Fruit fly (Drosophila melanogaster) whole organism, embryonic: Measurements from ENCODE around the gene Eip93F.

Experiments used
- Aef1 ChIP-seq: fragments of 200-800 bp; sonication (Bioruptor generic); IDR thresholded peaks from 3 replicates; pipeline ENCODE4 v1.3.6; 2022; ENCODE audit warnings: missing biosample characterization, missing genetic modification characterization
- CG11456 ChIP-seq: fragments of 200-800 bp; sonication (Bioruptor generic); IDR thresholded peaks from 3 replicates; pipeline ENCODE4 v1.3.6; 2022; ENCODE audit warnings: missing biosample characterization, missing genetic modification characterization
- CG12219 ChIP-seq: fragments of 200-800 bp; sonication (Bioruptor generic); optimal IDR thresholded peaks from 3 replicates; lab custom pipeline; 2018; ENCODE audit warnings: missing biosample characterization, mild to moderate bottlenecking, missing genetic modification characterization
- CG12299 ChIP-seq: fragments of 200-800 bp; sonication (Bioruptor generic); optimal IDR thresholded peaks from 2 replicates; lab custom pipeline; 2018; ENCODE audit warnings: missing biosample characterization, mild to moderate bottlenecking, missing genetic modification characterization
- CG13424 ChIP-seq: fragments of 200-800 bp; sonication (Bioruptor generic); optimal IDR thresholded peaks from 2 replicates; lab custom pipeline; 2019; ENCODE audit warnings: missing biosample characterization, mild to moderate bottlenecking, missing genetic modification characterization, moderate library complexity
- CG14710 ChIP-seq: fragments of 200-800 bp; sonication (Bioruptor generic); optimal IDR thresholded peaks from 3 replicates; lab custom pipeline; 2019; ENCODE audit warnings: missing biosample characterization, mild to moderate bottlenecking, missing genetic modification characterization, moderate library complexity
- CG15269 ChIP-seq: fragments of 200-800 bp; sonication (Bioruptor generic); optimal IDR thresholded peaks from 2 replicates; lab custom pipeline; 2018; ENCODE audit warnings: missing biosample characterization, mild to moderate bottlenecking, missing genetic modification characterization, moderate library complexity
- CG15514 ChIP-seq: fragments of 200-800 bp; sonication (Bioruptor generic); optimal IDR thresholded peaks from 3 replicates; lab custom pipeline; 2017; ENCODE audit warnings: missing biosample characterization, missing genetic modification characterization, mild to moderate bottlenecking, moderate library complexity, missing genetic modification reagents
- CG1603 ChIP-seq: fragments of 200-800 bp; sonication (Bioruptor generic); optimal IDR thresholded peaks from 2 replicates; lab custom pipeline; 2019; ENCODE audit warnings: missing biosample characterization, mild to moderate bottlenecking, missing genetic modification characterization, moderate library complexity
- CG16863 ChIP-seq: fragments of 200-800 bp; sonication (Bioruptor generic); optimal IDR thresholded peaks from 3 replicates; lab custom pipeline; 2016; ENCODE audit warnings: missing biosample characterization, missing genetic modification characterization
- CG17361 ChIP-seq: fragments of 200-800 bp; sonication (Bioruptor generic); IDR thresholded peaks from 3 replicates; pipeline ENCODE4 v1.3.6; 2022; ENCODE audit warnings: missing biosample characterization, missing genetic modification characterization
- CG17802 ChIP-seq: fragments of 200-800 bp; sonication (Bioruptor generic); optimal IDR thresholded peaks from 2 replicates; lab custom pipeline; 2018; ENCODE audit warnings: missing biosample characterization, mild to moderate bottlenecking, missing genetic modification characterization, moderate library complexity
- CG2712 ChIP-seq: fragments of 200-800 bp; optimal IDR thresholded peaks from 3 replicates; lab custom pipeline; 2019; ENCODE audit warnings: missing biosample characterization, mild to moderate bottlenecking, missing genetic modification characterization, moderate library complexity
- CG3065 ChIP-seq: fragments of 200-800 bp; sonication (Bioruptor generic); optimal IDR thresholded peaks from 2 replicates; lab custom pipeline; 2016; ENCODE audit warnings: missing biosample characterization, missing genetic modification characterization
- CG32772 ChIP-seq: fragments of 200-800 bp; sonication (Bioruptor generic); IDR thresholded peaks from 2 replicates; pipeline ENCODE4 v1.3.6; 2022; ENCODE audit warnings: missing biosample characterization, missing genetic modification characterization
- CG5180 ChIP-seq: fragments of 200-800 bp; sonication (Bioruptor generic); optimal IDR thresholded peaks from 3 replicates; lab custom pipeline; 2017; ENCODE audit warnings: missing biosample characterization, missing genetic modification characterization, mild to moderate bottlenecking, moderate library complexity, missing genetic modification reagents
- CG6683 ChIP-seq: fragments of 200-800 bp; sonication (Bioruptor generic); optimal IDR thresholded peaks from 2 replicates; lab custom pipeline; 2017; ENCODE audit warnings: missing biosample characterization, mild to moderate bottlenecking, missing genetic modification characterization, missing genetic modification reagents
- CG8290 ChIP-seq, 3 experiments: fragments of 200-800 bp; sonication (Bioruptor generic); optimal IDR thresholded peaks; 2 replicates each; lab custom pipeline; 2016 to 2019; ENCODE audit warnings: missing biosample characterization in 3 of 3, missing genetic modification characterization in 3 of 3, mild to moderate bottlenecking in 2 of 3, moderate library complexity in 1 of 3
- CG9437 ChIP-seq: fragments of 200-800 bp; sonication (Bioruptor generic); optimal IDR thresholded peaks from 2 replicates; lab custom pipeline; 2018; ENCODE audit warnings: missing biosample characterization, mild to moderate bottlenecking, missing genetic modification characterization
- CrebB ChIP-seq: fragments of 200-800 bp; sonication (Bioruptor generic); optimal IDR thresholded peaks from 3 replicates; lab custom pipeline; 2018; ENCODE audit warnings: missing biosample characterization, mild to moderate bottlenecking, missing genetic modification characterization
- Dad ChIP-seq: fragments of 200-800 bp; sonication (Bioruptor generic); optimal IDR thresholded peaks from 3 replicates; lab custom pipeline; 2016; ENCODE audit warnings: missing biosample characterization, missing genetic modification characterization
- Dref ChIP-seq: fragments of 200-800 bp; sonication (Bioruptor generic); IDR thresholded peaks from 2 replicates; pipeline ENCODE4 v1.3.6; 2022; ENCODE audit warnings: missing biosample characterization, missing genetic modification characterization
- Ets97D ChIP-seq: fragments of 200-800 bp; sonication (Bioruptor generic); optimal IDR thresholded peaks from 3 replicates; lab custom pipeline; 2016; ENCODE audit warnings: missing biosample characterization, missing genetic modification characterization
- H15 ChIP-seq: fragments of 200-800 bp; sonication (Bioruptor generic); IDR thresholded peaks from 3 replicates; pipeline ENCODE4 v1.3.6; 2022; ENCODE audit warnings: missing biosample characterization, missing genetic modification characterization
- HLH3B ChIP-seq: fragments of 200-800 bp; sonication (Bioruptor generic); IDR thresholded peaks from 2 replicates; pipeline ENCODE4 v1.3.6; 2022; ENCODE audit warnings: missing biosample characterization, missing genetic modification characterization
- Ravus ChIP-seq: fragments of 200-800 bp; sonication (Bioruptor generic); IDR thresholded peaks from 2 replicates; pipeline ENCODE4 v1.3.6; 2022; ENCODE audit warnings: missing biosample characterization, missing genetic modification characterization
- Sry-β ChIP-seq: fragments of 200-800 bp; sonication (Bioruptor generic); optimal IDR thresholded peaks from 2 replicates; lab custom pipeline; 2018; ENCODE audit warnings: missing biosample characterization, mild to moderate bottlenecking, missing genetic modification characterization, moderate library complexity
- abd-A ChIP-seq: fragments of 200-800 bp; sonication (Bioruptor generic); optimal IDR thresholded peaks from 3 replicates; lab custom pipeline; 2019; ENCODE audit warnings: missing biosample characterization, mild to moderate bottlenecking, missing genetic modification characterization, moderate library complexity
- ac ChIP-seq: fragments of 200-800 bp; sonication (Bioruptor generic); optimal IDR thresholded peaks from 3 replicates; lab custom pipeline; 2017; ENCODE audit warnings: missing biosample characterization, mild to moderate bottlenecking, missing genetic modification characterization
- ase ChIP-seq: fragments of 200-800 bp; sonication (Bioruptor generic); IDR thresholded peaks from 3 replicates; pipeline ENCODE4 v1.3.6; 2022; ENCODE audit warnings: missing biosample characterization, missing genetic modification characterization
- cas ChIP-seq: fragments of 200-800 bp; sonication (Bioruptor generic); IDR thresholded peaks from 2 replicates; pipeline ENCODE4 v1.3.6; 2022; ENCODE audit warnings: missing biosample characterization, missing genetic modification characterization
- crp ChIP-seq, 2 experiments: fragments of 200-800 bp; sonication (Bioruptor generic); optimal IDR thresholded peaks; 2 replicates in 1 of 2; 3 replicates in 1 of 2; lab custom pipeline; 2017; ENCODE audit warnings: missing biosample characterization in 2 of 2, missing genetic modification characterization in 2 of 2, mild to moderate bottlenecking in 1 of 2, moderate library complexity in 1 of 2
- emc ChIP-seq: fragments of 200-800 bp; sonication (Bioruptor generic); optimal IDR thresholded peaks from 2 replicates; lab custom pipeline; 2016; ENCODE audit warnings: missing biosample characterization, missing genetic modification characterization
- ewg ChIP-seq: fragments of 200-800 bp; sonication (Bioruptor generic); optimal IDR thresholded peaks from 3 replicates; lab custom pipeline; 2017; ENCODE audit warnings: mild to moderate bottlenecking, missing biosample characterization, missing genetic modification reagents, missing genetic modification characterization
- fd3F ChIP-seq: fragments of 200-800 bp; sonication (Bioruptor generic); optimal IDR thresholded peaks from 2 replicates; lab custom pipeline; 2018; ENCODE audit warnings: missing biosample characterization, mild to moderate bottlenecking, missing genetic modification characterization, moderate library complexity
- grn ChIP-seq: fragments of 200-800 bp; sonication (Bioruptor generic); optimal IDR thresholded peaks from 3 replicates; lab custom pipeline; 2017; ENCODE audit warnings: missing biosample characterization, missing genetic modification characterization
- insv ChIP-seq, 2 experiments: fragments of 200-800 bp; sonication (Bioruptor generic); optimal IDR thresholded peaks; 3 replicates each; lab custom pipeline; 2016 to 2018; ENCODE audit warnings: missing biosample characterization in 2 of 2, missing genetic modification characterization in 2 of 2
- jing ChIP-seq: fragments of 200-800 bp; sonication (Bioruptor generic); optimal IDR thresholded peaks from 2 replicates; lab custom pipeline; 2018; ENCODE audit warnings: missing biosample characterization, mild to moderate bottlenecking, missing genetic modification characterization
- pan ChIP-seq, 4 experiments: fragments of >200 bp in 3 of 4; fragments of 200-800 bp in 1 of 4; sonication (Bioruptor generic) in 1 of 4; optimal IDR thresholded peaks in 3 of 4; IDR thresholded peaks in 1 of 4; 2 replicates each; pipeline versions ENCODE4 v1.3.6 to Lab custom; 2017 to 2022; ENCODE audit warnings: missing biosample characterization in 2 of 4, missing genetic modification characterization in 2 of 4, mixed read lengths in 1 of 4
- pb ChIP-seq: fragments of 200-800 bp; sonication (Bioruptor generic); optimal IDR thresholded peaks from 3 replicates; lab custom pipeline; 2016; ENCODE audit warnings: missing biosample characterization, missing genetic modification characterization
- pfk ChIP-seq: fragments of 200-800 bp; sonication (Bioruptor generic); optimal IDR thresholded peaks from 2 replicates; lab custom pipeline; 2018; ENCODE audit warnings: missing biosample characterization, mild to moderate bottlenecking, missing genetic modification characterization, moderate library complexity
- pnt ChIP-seq: fragments of 200-800 bp; sonication (Bioruptor generic); optimal IDR thresholded peaks from 3 replicates; lab custom pipeline; 2016; ENCODE audit warnings: missing biosample characterization, missing genetic modification characterization
- sima ChIP-seq: fragments of 200-800 bp; sonication (Bioruptor generic); optimal IDR thresholded peaks from 2 replicates; lab custom pipeline; 2016; ENCODE audit warnings: missing biosample characterization, missing genetic modification characterization
- so ChIP-seq: fragments of 200-800 bp; sonication (Bioruptor generic); IDR thresholded peaks from 3 replicates; pipeline ENCODE4 v1.3.6; 2022; ENCODE audit warnings: missing biosample characterization, missing genetic modification characterization
- tgo ChIP-seq: fragments of 200-800 bp; sonication (Bioruptor generic); IDR thresholded peaks from 3 replicates; pipeline ENCODE4 v1.3.6; 2022; ENCODE audit warnings: missing biosample characterization, missing genetic modification characterization
- tio ChIP-seq: fragments of 200-800 bp; sonication (Bioruptor generic); optimal IDR thresholded peaks from 2 replicates; lab custom pipeline; 2017; ENCODE audit warnings: missing biosample characterization, missing genetic modification characterization, inconsistent platforms
- tup ChIP-seq: fragments of 200-800 bp; sonication (Bioruptor generic); optimal IDR thresholded peaks from 2 replicates; lab custom pipeline; 2016; ENCODE audit warnings: missing biosample characterization, mild to moderate bottlenecking, missing genetic modification characterization, moderate library complexity
- unpg ChIP-seq: fragments of 200-800 bp; sonication (Bioruptor generic); optimal IDR thresholded peaks from 3 replicates; lab custom pipeline; 2018; ENCODE audit warnings: missing biosample characterization, mild to moderate bottlenecking, missing genetic modification characterization, moderate library complexity

Eip93F gene

dm6 chr3R:22049134-22049796 is 100.4 kb downstream of the Eip93F start (continued):
- TF ChIP-seq fd3F (GFP tag; lab: Kevin White, UChicago) (peak; percentile 78), Dad (GFP tag; lab: Kevin White, UChicago) (peak; percentile 28), Sry-β (no peak), pan (optimal IDR thresholded peaks at IDR 0.05; lab: Kevin White, UChicago) (no peak), pan (GFP tag; optimal IDR thresholded peaks at IDR 0.05 in 1 of 2, IDR thresholded peaks at IDR 0.05 in 1 of 2) (peak in 1 of 2 experiments; percentile 87), pb (GFP tag; lab: Kevin White, UChicago) (peak; percentile 64), CG6683 (GFP tag; lab: Kevin White, UChicago) (peak; percentile 60), CG12219 (GFP tag; lab: Kevin White, UChicago) (peak; percentile 81), sima (GFP tag; lab: Kevin White, UChicago) (peak; percentile 38), CG3065 (peak; percentile 13), CG11456 (peak; percentile 72), emc (peak; percentile 34), CG17802 (tag; lab: Kevin White, UChicago) (peak; percentile 51), Ravus (GFP tag; lab: Robert Waterston, UW) (no peak), insv (GFP tag; optimal IDR thresholded peaks at IDR 0.05; lab: Kevin White, UChicago) (no peak), so (peak; percentile 82), CG9437 (GFP tag; lab: Kevin White, UChicago) (peak; percentile 62), jing (peak; percentile 72), Dref (no peak), CG14710 (tag; lab: Kevin White, UChicago) (peak; percentile 62), unpg (GFP tag; lab: Kevin White, UChicago) (peak; percentile 87), CG8290 (GFP tag; optimal IDR thresholded peaks at IDR 0.05; lab: Kevin White, UChicago) (peak; percentile 45), CG8290 (tag; optimal IDR thresholded peaks at IDR 0.05; lab: Kevin White, UChicago) (peak in 1 of 2 experiments; percentile 86), grn (GFP tag; lab: Kevin White, UChicago) (peak; percentile 12), cas (GFP tag; lab: Robert Waterston, UW) (peak; percentile 37; the same call in 1 of the 2 replicates), CG1603 (tag; lab: Kevin White, UChicago) (peak; percentile 87), CG12299 (tag; lab: Kevin White, UChicago) (peak; percentile 62), tup (GFP tag; lab: Kevin White, UChicago) (peak; percentile 73), CG5180 (GFP tag; lab: Kevin White, UChicago) (peak; percentile 59), CG32772 (GFP tag; lab: Robert Waterston, UW) (peak; percentile 81), Aef1 (peak; percentile 81), CG17361 (GFP tag; lab: Robert Waterston, UW) (peak; percentile 80), CG16863 (GFP tag; lab: Kevin White, UChicago) (peak; percentile 70), H15 (GFP tag; lab: Robert Waterston, UW) (peak; percentile 76), CG13424 (tag; lab: Kevin White, UChicago) (peak; percentile 83), CG2712 (peak; percentile 88), tio (GFP tag; lab: Kevin White, UChicago) (peak; percentile 74), Ets97D (no peak), ewg (GFP tag; lab: Kevin White, UChicago) (peak; percentile 63), CrebB (tag; lab: Kevin White, UChicago) (peak; percentile 52), tgo (GFP tag; lab: Robert Waterston, UW) (peak; percentile 85), crp (GFP tag; optimal IDR thresholded peaks at IDR 0.05; lab: Kevin White, UChicago) (peak in 1 of 2 experiments; percentile 20), pfk (no peak), ac (peak; percentile 22), HLH3B (GFP tag; lab: Robert Waterston, UW) (peak; percentile 87), pnt (peak; percentile 72), ase (peak; percentile 77; the same call in 2 of the 3 replicates), CG15269 (tag; lab: Kevin White, UChicago) (peak; percentile 84), abd-A (peak; percentile 75), CG15514 (GFP tag; lab: Kevin White, UChicago) (peak; percentile 77)
